Fruit fly (Drosophila melanogaster) whole organism, embryonic: ENCODE data around the gene mRpS31.

Experiments
- Atf-2 ChIP-seq: fragments of 200-800 bp; sonication (Bioruptor generic); optimal IDR thresholded peaks from 2 replicates; lab custom pipeline; 2016; ENCODE audit warnings: missing biosample characterization, missing genetic modification characterization
- Atf6 ChIP-seq: fragments of 200-800 bp; sonication (Bioruptor generic); IDR thresholded peaks from 2 replicates; pipeline ENCODE4 v1.3.6; 2022; ENCODE audit warnings: missing biosample characterization, missing genetic modification characterization
- CG10147 ChIP-seq: fragments of 200-800 bp; sonication (Bioruptor generic); optimal IDR thresholded peaks from 2 replicates; lab custom pipeline; 2019; ENCODE audit warnings: missing biosample characterization, mild to moderate bottlenecking, missing genetic modification characterization, moderate library complexity
- CG12104 ChIP-seq: fragments of 200-800 bp; sonication (Bioruptor generic); optimal IDR thresholded peaks from 3 replicates; lab custom pipeline; 2016; ENCODE audit warnings: missing biosample characterization, missing genetic modification characterization
- CG12236 ChIP-seq: fragments of 200-800 bp; sonication (Bioruptor generic); optimal IDR thresholded peaks from 2 replicates; lab custom pipeline; 2016; ENCODE audit warnings: missing biosample characterization, missing genetic modification characterization
- CG13424 ChIP-seq: fragments of 200-800 bp; sonication (Bioruptor generic); optimal IDR thresholded peaks from 2 replicates; lab custom pipeline; 2019; ENCODE audit warnings: missing biosample characterization, mild to moderate bottlenecking, missing genetic modification characterization, moderate library complexity
- CG13775 ChIP-seq: fragments of 200-800 bp; sonication (Bioruptor generic); optimal IDR thresholded peaks from 3 replicates; lab custom pipeline; 2017; ENCODE audit warnings: missing biosample characterization, mild to moderate bottlenecking, missing genetic modification characterization
- CG16863 ChIP-seq: fragments of 200-800 bp; sonication (Bioruptor generic); optimal IDR thresholded peaks from 3 replicates; lab custom pipeline; 2016; ENCODE audit warnings: missing biosample characterization, missing genetic modification characterization
- CG1832 ChIP-seq: fragments of 200-800 bp; sonication (Bioruptor generic); optimal IDR thresholded peaks from 2 replicates; lab custom pipeline; 2017; ENCODE audit warnings: missing biosample characterization, mild to moderate bottlenecking, missing genetic modification characterization, inconsistent platforms
- CG30403 ChIP-seq: fragments of 200-800 bp; sonication (Bioruptor generic); optimal IDR thresholded peaks from 3 replicates; lab custom pipeline; 2016; ENCODE audit warnings: missing biosample characterization, missing genetic modification characterization
- CG6175 ChIP-seq: fragments of 200-800 bp; sonication (Bioruptor generic); IDR thresholded peaks from 3 replicates; pipeline ENCODE4 v1.3.6; 2022; ENCODE audit warnings: missing biosample characterization, missing genetic modification characterization
- CG8290 ChIP-seq, 3 experiments: fragments of 200-800 bp; sonication (Bioruptor generic); optimal IDR thresholded peaks; 2 replicates each; lab custom pipeline; 2016 to 2019; ENCODE audit warnings: missing biosample characterization in 3 of 3, missing genetic modification characterization in 3 of 3, mild to moderate bottlenecking in 2 of 3, moderate library complexity in 1 of 3
- CTCF ChIP-seq: fragments of 200-800 bp; sonication (Bioruptor generic); optimal IDR thresholded peaks from 2 replicates; lab custom pipeline; 2017; ENCODE audit warnings: missing biosample characterization, mild to moderate bottlenecking, missing genetic modification characterization, moderate library complexity
- CkIIα-i1 ChIP-seq: fragments of 200-800 bp; sonication (Bioruptor generic); IDR thresholded peaks from 2 replicates; pipeline ENCODE4 v1.3.6; 2022; ENCODE audit warnings: missing biosample characterization, missing genetic modification characterization
- Dip3 ChIP-seq: fragments of 200-800 bp; sonication (Bioruptor generic); optimal IDR thresholded peaks from 3 replicates; lab custom pipeline; 2016; ENCODE audit warnings: missing biosample characterization, missing genetic modification characterization
- Drgx ChIP-seq: fragments of 200-800 bp; sonication (Bioruptor generic); IDR thresholded peaks from 2 replicates; pipeline ENCODE4 v1.3.6; 2022; ENCODE audit warnings: missing biosample characterization, missing genetic modification characterization
- ERR ChIP-seq: fragments of 200-800 bp; sonication (Bioruptor generic); optimal IDR thresholded peaks from 2 replicates; lab custom pipeline; 2016; ENCODE audit warnings: missing biosample characterization, missing genetic modification characterization
- Gug ChIP-seq: fragments of 200-800 bp; sonication (Bioruptor generic); IDR thresholded peaks from 4 replicates; pipeline ENCODE4 v1.3.6; 2022; ENCODE audit warnings: missing biosample characterization, missing genetic modification characterization
- Hand ChIP-seq: fragments of 200-800 bp; sonication (Bioruptor generic); optimal IDR thresholded peaks from 2 replicates; lab custom pipeline; 2017; ENCODE audit warnings: mild to moderate bottlenecking, missing biosample characterization, missing genetic modification reagents, missing genetic modification characterization
- Lim3 ChIP-seq: fragments of 200-800 bp; sonication (Bioruptor generic); IDR thresholded peaks from 2 replicates; pipeline ENCODE4 v1.3.6; 2022; ENCODE audit warnings: missing biosample characterization, missing genetic modification characterization
- Med ChIP-seq: fragments of 200-800 bp; sonication (Bioruptor generic); peaks from one replicate; lab custom pipeline; 2016; ENCODE audit warnings: missing biosample characterization, missing genetic modification characterization, mild to moderate bottlenecking, inconsistent platforms, moderate library complexity
- Mes4 ChIP-seq: fragments of 200-800 bp; sonication (Bioruptor generic); optimal IDR thresholded peaks from 2 replicates; lab custom pipeline; 2016; ENCODE audit warnings: missing biosample characterization, missing genetic modification characterization
- Opbp ChIP-seq: fragments of 200-800 bp; sonication (Bioruptor generic); IDR thresholded peaks from 3 replicates; pipeline ENCODE4 v1.3.6; 2022; ENCODE audit warnings: missing biosample characterization, missing genetic modification characterization; ENCODE audit not compliant: partially characterized antibody
- Ptx1 ChIP-seq: fragments of 200-800 bp; sonication (Bioruptor generic); IDR thresholded peaks from 2 replicates; pipeline ENCODE4 v1.3.6; 2022; ENCODE audit warnings: missing biosample characterization, missing genetic modification characterization
- Rfx ChIP-seq: fragments of 200-800 bp; sonication (Bioruptor generic); IDR thresholded peaks from 2 replicates; pipeline ENCODE4 v1.3.6; 2022; ENCODE audit warnings: missing biosample characterization, missing genetic modification characterization
- Sin3A ChIP-seq: fragments of >200 bp; optimal IDR thresholded peaks from 2 replicates; lab custom pipeline; 2018
- Sry-β ChIP-seq: fragments of 200-800 bp; sonication (Bioruptor generic); optimal IDR thresholded peaks from 2 replicates; lab custom pipeline; 2018; ENCODE audit warnings: missing biosample characterization, mild to moderate bottlenecking, missing genetic modification characterization, moderate library complexity
- Ssrp ChIP-seq: fragments of 200-800 bp; sonication (Bioruptor generic); optimal IDR thresholded peaks from 2 replicates; lab custom pipeline; 2018; ENCODE audit warnings: missing biosample characterization, mild to moderate bottlenecking, missing genetic modification characterization, moderate library complexity
- Xbp1 ChIP-seq: fragments of 200-800 bp; sonication (Bioruptor generic); optimal IDR thresholded peaks from 3 replicates; lab custom pipeline; 2016; ENCODE audit warnings: missing biosample characterization, mild to moderate bottlenecking, missing genetic modification characterization
- YL-1 ChIP-seq: fragments of 200-800 bp; sonication (Bioruptor generic); optimal IDR thresholded peaks from 3 replicates; lab custom pipeline; 2017; ENCODE audit warnings: missing biosample characterization, mild to moderate bottlenecking, missing genetic modification characterization
- abd-A ChIP-seq: fragments of 200-800 bp; sonication (Bioruptor generic); optimal IDR thresholded peaks from 3 replicates; lab custom pipeline; 2019; ENCODE audit warnings: missing biosample characterization, mild to moderate bottlenecking, missing genetic modification characterization, moderate library complexity
- btn ChIP-seq: fragments of 200-800 bp; sonication (Bioruptor generic); optimal IDR thresholded peaks from 2 replicates; lab custom pipeline; 2016; ENCODE audit warnings: missing biosample characterization, missing genetic modification characterization
- chif ChIP-seq, 2 experiments: fragments of 200-800 bp; sonication (Bioruptor generic); optimal IDR thresholded peaks; 3 replicates each; lab custom pipeline; 2016; ENCODE audit warnings: missing biosample characterization in 2 of 2, missing genetic modification characterization in 2 of 2
- dm ChIP-seq: fragments of 200-800 bp; sonication (Bioruptor generic); optimal IDR thresholded peaks from 3 replicates; lab custom pipeline; 2016; ENCODE audit warnings: missing biosample characterization, missing genetic modification characterization
- fu2 ChIP-seq: fragments of 200-800 bp; sonication (Bioruptor generic); optimal IDR thresholded peaks from 2 replicates; lab custom pipeline; 2016; ENCODE audit warnings: missing biosample characterization, missing genetic modification characterization
- gt ChIP-seq: fragments of 200-800 bp; sonication (Bioruptor generic); IDR thresholded peaks from 2 replicates; pipeline ENCODE4 v1.3.6; 2022; ENCODE audit warnings: missing biosample characterization, missing genetic modification characterization
- inv ChIP-seq: fragments of 200-800 bp; sonication (Bioruptor generic); IDR thresholded peaks from 2 replicates; pipeline ENCODE4 v1.3.6; 2022; ENCODE audit warnings: missing biosample characterization, missing genetic modification characterization; ENCODE audit not compliant: partially characterized antibody
- jumu ChIP-seq: fragments of 200-800 bp; sonication (Bioruptor generic); optimal IDR thresholded peaks from 3 replicates; lab custom pipeline; 2016; ENCODE audit warnings: missing biosample characterization, missing genetic modification characterization
- mam ChIP-seq: fragments of 200-800 bp; sonication (Bioruptor generic); optimal IDR thresholded peaks from 3 replicates; lab custom pipeline; 2016; ENCODE audit warnings: missing biosample characterization, missing genetic modification characterization
- oc ChIP-seq: fragments of 200-800 bp; sonication (Bioruptor generic); optimal IDR thresholded peaks from 2 replicates; lab custom pipeline; 2018; ENCODE audit warnings: missing biosample characterization, mild to moderate bottlenecking, missing genetic modification characterization, moderate library complexity
- pan ChIP-seq, 4 experiments: fragments of >200 bp in 3 of 4; fragments of 200-800 bp in 1 of 4; sonication (Bioruptor generic) in 1 of 4; optimal IDR thresholded peaks in 3 of 4; IDR thresholded peaks in 1 of 4; 2 replicates each; pipeline versions ENCODE4 v1.3.6 to Lab custom; 2017 to 2022; ENCODE audit warnings: missing biosample characterization in 2 of 4, missing genetic modification characterization in 2 of 4, mixed read lengths in 1 of 4
- pzg ChIP-seq: fragments of 200-800 bp; sonication (Bioruptor generic); optimal IDR thresholded peaks from 3 replicates; lab custom pipeline; 2018; ENCODE audit warnings: missing biosample characterization, mild to moderate bottlenecking, missing genetic modification characterization, moderate library complexity
- repo ChIP-seq: fragments of 200-800 bp; sonication (Bioruptor generic); optimal IDR thresholded peaks from 2 replicates; lab custom pipeline; 2016; ENCODE audit warnings: missing biosample characterization, missing genetic modification characterization
- row ChIP-seq: fragments of 200-800 bp; sonication (Bioruptor generic); IDR thresholded peaks from 3 replicates; pipeline ENCODE4 v1.3.6; 2022; ENCODE audit warnings: missing biosample characterization, missing genetic modification characterization
- scrt ChIP-seq: fragments of 200-800 bp; sonication (Bioruptor generic); optimal IDR thresholded peaks from 2 replicates; lab custom pipeline; 2018; ENCODE audit warnings: missing biosample characterization, mild to moderate bottlenecking, missing genetic modification characterization, moderate library complexity
- slbo ChIP-seq: fragments of 200-800 bp; sonication (Bioruptor generic); IDR thresholded peaks from 2 replicates; pipeline ENCODE4 v1.3.6; 2022; ENCODE audit warnings: missing biosample characterization, missing genetic modification characterization
- slou ChIP-seq: fragments of 200-800 bp; sonication (Bioruptor generic); optimal IDR thresholded peaks from 3 replicates; lab custom pipeline; 2016; ENCODE audit warnings: missing biosample characterization, missing genetic modification characterization
- sna ChIP-seq: fragments of 200-800 bp; sonication (Bioruptor generic); IDR thresholded peaks from 2 replicates; pipeline ENCODE4 v1.3.6; 2022; ENCODE audit warnings: missing biosample characterization, missing genetic modification characterization; ENCODE audit not compliant: partially characterized antibody
- stwl ChIP-seq: fragments of 200-800 bp; sonication (Bioruptor generic); optimal IDR thresholded peaks from 3 replicates; lab custom pipeline; 2018; ENCODE audit warnings: missing biosample characterization, mild to moderate bottlenecking, missing genetic modification characterization, moderate library complexity
- sug ChIP-seq: fragments of 200-800 bp; optimal IDR thresholded peaks from 2 replicates; lab custom pipeline; 2019; ENCODE audit warnings: missing biosample characterization, mild to moderate bottlenecking, missing genetic modification characterization, moderate library complexity
- zen ChIP-seq: fragments of 200-800 bp; sonication (Bioruptor generic); optimal IDR thresholded peaks from 3 replicates; lab custom pipeline; 2018; ENCODE audit warnings: missing biosample characterization, mild to moderate bottlenecking, missing genetic modification characterization, moderate library complexity

mRpS31 gene

dm6 chr3L:16048086-16048485 lies 43.1 kb downstream of the mRpS31 start (continued):
- no peak for TF ChIP-seq Sry-β (GFP tag; lab: Kevin White, UChicago)
- TF ChIP-seq Ptx1 (GFP tag; lab: Robert Waterston, UW): peak; percentile 52; the same call in 1 of the 2 replicates
- no peak for TF ChIP-seq Atf-2 (GFP tag; lab: Kevin White, UChicago)
- peak; percentile 39 for TF ChIP-seq Xbp1 (GFP tag; lab: Kevin White, UChicago)
- TF ChIP-seq Rfx (GFP tag; lab: Robert Waterston, UW): peak; percentile 75
- no peak for TF ChIP-seq zen
- peak; percentile 36 for TF ChIP-seq scrt (GFP tag; lab: Kevin White, UChicago)
- TF ChIP-seq pzg: no peak
- no peak for TF ChIP-seq YL-1 (GFP tag; lab: Kevin White, UChicago)
- TF ChIP-seq CkIIα-i1 (GFP tag; lab: Robert Waterston, UW): no peak
- TF ChIP-seq abd-A: no peak
- TF ChIP-seq CG1832 (GFP tag; lab: Kevin White, UChicago): no peak
- peak; percentile 95 for TF ChIP-seq Med
- TF ChIP-seq CG12104 (GFP tag; lab: Kevin White, UChicago): no peak
- TF ChIP-seq Dip3 (GFP tag; lab: Kevin White, UChicago): peak; percentile 49
- TF ChIP-seq pan (optimal IDR thresholded peaks at IDR 0.05; lab: Kevin White, UChicago): no peak
- TF ChIP-seq pan (GFP tag; optimal IDR thresholded peaks at IDR 0.05 in 1 of 2, IDR thresholded peaks at IDR 0.05 in 1 of 2): peak in 1 of 2 experiments; percentile 56
- no peak for TF ChIP-seq sna (GFP tag; lab: Robert Waterston, UW)
- no peak for TF ChIP-seq oc (tag; lab: Kevin White, UChicago)
- no peak for TF ChIP-seq btn
- TF ChIP-seq CG8290 (GFP tag; optimal IDR thresholded peaks at IDR 0.05; lab: Kevin White, UChicago): no peak
- peak in 1 of 2 experiments; percentile 72 for TF ChIP-seq CG8290 (tag; optimal IDR thresholded peaks at IDR 0.05; lab: Kevin White, UChicago)
- TF ChIP-seq CTCF (GFP tag; lab: Kevin White, UChicago): no peak
- TF ChIP-seq Gug: peak; percentile 32; the same call in 1 of the 4 replicates
- TF ChIP-seq chif (GFP tag; optimal IDR thresholded peaks at IDR 0.05; lab: Kevin White, UChicago): no peak
- TF ChIP-seq Hand (GFP tag; lab: Kevin White, UChicago): no peak
- peak; percentile 69 for TF ChIP-seq Atf6 (GFP tag; lab: Robert Waterston, UW)
- TF ChIP-seq inv (GFP tag; lab: Robert Waterston, UW): no peak
- TF ChIP-seq slou (GFP tag; lab: Kevin White, UChicago): no peak
- no peak for TF ChIP-seq jumu (GFP tag; lab: Kevin White, UChicago)
- peak; percentile 60 for TF ChIP-seq CG13424
- peak; percentile 35 for TF ChIP-seq Mes4 (GFP tag; lab: Kevin White, UChicago)
- TF ChIP-seq Drgx: peak; percentile 81
- TF ChIP-seq Lim3 (GFP tag; lab: Robert Waterston, UW): no peak
- peak; percentile 59 for TF ChIP-seq sug (tag; lab: Kevin White, UChicago)
- no peak for TF ChIP-seq ERR (GFP tag; lab: Kevin White, UChicago)
- TF ChIP-seq row (GFP tag; lab: Robert Waterston, UW): peak; percentile 71
- TF ChIP-seq dm (GFP tag; lab: Kevin White, UChicago): no peak
- TF ChIP-seq stwl (tag; lab: Kevin White, UChicago): no peak
- no peak for TF ChIP-seq Opbp (GFP tag; lab: Robert Waterston, UW)
- TF ChIP-seq gt (GFP tag; lab: Robert Waterston, UW): no peak
- peak; percentile 26 for TF ChIP-seq CG13775 (GFP tag; lab: Kevin White, UChicago)
- 0 out of 3 replicates have a peak, but pooled peaks have one; percentile 67 for TF ChIP-seq CG6175 (GFP tag; lab: Robert Waterston, UW)
- peak; percentile 40 for TF ChIP-seq CG10147
- TF ChIP-seq CG16863 (GFP tag; lab: Kevin White, UChicago): no peak
- TF ChIP-seq CG12236 (GFP tag; lab: Kevin White, UChicago): no peak
- TF ChIP-seq fu2 (GFP tag; lab: Kevin White, UChicago): peak; percentile 18
- peak; percentile 19 for TF ChIP-seq mam (GFP tag; lab: Kevin White, UChicago)
- TF ChIP-seq CG30403 (GFP tag; lab: Kevin White, UChicago): peak; percentile 46
- no peak for TF ChIP-seq repo (GFP tag; lab: Kevin White, UChicago)
- no peak for TF ChIP-seq Sin3A (lab: Kevin White, UChicago)
- peak; percentile 77 for TF ChIP-seq slbo (GFP tag; lab: Robert Waterston, UW)
- no peak for TF ChIP-seq Ssrp (tag; lab: Kevin White, UChicago)
